Worm (Caenorhabditis elegans) whole organism, L3 larva: ENCODE measurements around the gene K08C7.4.
A peak's percentile ranks its signal among the peaks of the same experiment; 100 is the strongest.
"Not testable (repeated sequence)": the region's sequence is repeated elsewhere in the genome, so short reads cannot be mapped to it uniquely, and the experiment has no call there.

ENCODE experiments used
- R02D3.7 ChIP-seq: fragments of 150-350 bp; optimal IDR thresholded peaks from 2 replicates; lab custom pipeline; 2014; ENCODE audit warnings: missing biosample characterization, missing genetic modification characterization
- ZK546.5 ChIP-seq: sonication (generic microtip); optimal IDR thresholded peaks from 2 replicates; lab custom pipeline; 2017; ENCODE audit warnings: missing biosample characterization, missing genetic modification characterization
- aly-2 ChIP-seq: fragments of 150-350 bp; optimal IDR thresholded peaks from 2 replicates; lab custom pipeline; 2014; ENCODE audit warnings: missing biosample characterization, missing genetic modification characterization
- ceh-28 ChIP-seq: fragments of 150-350 bp; optimal IDR thresholded peaks from 2 replicates; lab custom pipeline; 2014; ENCODE audit warnings: missing biosample characterization, missing genetic modification reagents, missing genetic modification characterization
- daf-12 ChIP-seq: fragments of 150-350 bp; optimal IDR thresholded peaks from 2 replicates; lab custom pipeline; 2014; ENCODE audit warnings: missing biosample characterization, missing genetic modification reagents, missing genetic modification characterization
- egl-27 ChIP-seq: sonication (generic microtip); optimal IDR thresholded peaks from 4 replicates; lab custom pipeline; 2017; ENCODE audit warnings: missing biosample characterization, missing genetic modification reagents, missing genetic modification characterization
- elt-1 ChIP-seq: fragments of 150-350 bp; optimal IDR thresholded peaks from 2 replicates; lab custom pipeline; 2014; ENCODE audit warnings: missing biosample characterization, missing genetic modification characterization
- elt-2 ChIP-seq: sonication (generic microtip); optimal IDR thresholded peaks from 2 replicates; lab custom pipeline; 2016; ENCODE audit warnings: missing genetic modification reagents, mild to moderate bottlenecking, missing genetic modification characterization, missing compliant biosample characterization
- eor-1 ChIP-seq, 2 experiments: fragments of 150-350 bp; optimal IDR thresholded peaks; 2 replicates each; lab custom pipeline; 2014 to 2018; ENCODE audit warnings: missing biosample characterization in 2 of 2, missing genetic modification characterization in 2 of 2
- fkh-10 ChIP-seq: sonication (generic microtip); optimal IDR thresholded peaks from 2 replicates; lab custom pipeline; 2017; ENCODE audit warnings: missing biosample characterization, missing genetic modification reagents, missing genetic modification characterization
- jun-1 ChIP-seq: fragments of 150-350 bp; optimal IDR thresholded peaks from 2 replicates; lab custom pipeline; 2014; ENCODE audit warnings: missing biosample characterization, missing genetic modification reagents, missing genetic modification characterization
- lin-39 ChIP-seq: fragments of 150-350 bp; optimal IDR thresholded peaks from 2 replicates; lab custom pipeline; 2018; ENCODE audit warnings: missing biosample characterization, missing genetic modification reagents, missing genetic modification characterization
- lsy-12 ChIP-seq: sonication (generic microtip); optimal IDR thresholded peaks from 2 replicates; lab custom pipeline; 2016; ENCODE audit warnings: mild to moderate bottlenecking, missing genetic modification characterization, missing compliant biosample characterization
- mdl-1 ChIP-seq: fragments of 150-350 bp; optimal IDR thresholded peaks from 2 replicates; lab custom pipeline; 2014; ENCODE audit warnings: missing biosample characterization, missing genetic modification characterization
- mml-1 ChIP-seq: fragments of 150-350 bp; sonication (generic microtip); optimal IDR thresholded peaks from 3 replicates; lab custom pipeline; 2014; ENCODE audit warnings: missing biosample characterization, missing genetic modification characterization
- nfya-1 ChIP-seq: sonication (generic microtip); optimal IDR thresholded peaks from 2 replicates; lab custom pipeline; 2017; ENCODE audit warnings: missing genetic modification characterization, mild to moderate bottlenecking, missing compliant biosample characterization, antibody characterized with exemption, moderate library complexity; ENCODE audit not compliant: insufficient read depth
- nhr-11 ChIP-seq: fragments of 150-350 bp; optimal IDR thresholded peaks from 2 replicates; lab custom pipeline; 2014; ENCODE audit warnings: missing biosample characterization, missing genetic modification characterization
- nhr-23 ChIP-seq: fragments of 150-350 bp; optimal IDR thresholded peaks from 2 replicates; lab custom pipeline; 2014; ENCODE audit warnings: missing biosample characterization, missing genetic modification reagents, missing genetic modification characterization
- nhr-25 ChIP-seq: sonication (generic microtip); optimal IDR thresholded peaks from 2 replicates; lab custom pipeline; 2017; ENCODE audit warnings: missing biosample characterization, missing genetic modification characterization
- nhr-28 ChIP-seq: fragments of 150-350 bp; optimal IDR thresholded peaks from 2 replicates; lab custom pipeline; 2014; ENCODE audit warnings: missing biosample characterization, missing genetic modification characterization
- nhr-43 ChIP-seq: sonication (generic microtip); optimal IDR thresholded peaks from 2 replicates; lab custom pipeline; 2016; ENCODE audit warnings: mild to moderate bottlenecking, missing genetic modification characterization, missing compliant biosample characterization; ENCODE audit not compliant: poor library complexity, severe bottlenecking
- pha-4 ChIP-seq: fragments of 150-350 bp; optimal IDR thresholded peaks from 2 replicates; lab custom pipeline; 2014; ENCODE audit warnings: missing biosample characterization, missing genetic modification reagents, missing genetic modification characterization
- pqm-1 ChIP-seq: fragments of 150-350 bp; optimal IDR thresholded peaks from 2 replicates; lab custom pipeline; 2017; ENCODE audit warnings: missing biosample characterization, missing genetic modification characterization, inconsistent platforms
- skn-1 ChIP-seq: fragments of 150-350 bp; optimal IDR thresholded peaks from 2 replicates; lab custom pipeline; 2014; ENCODE audit warnings: missing biosample characterization, missing genetic modification characterization
- tbx-2 ChIP-seq: sonication (generic microtip); optimal IDR thresholded peaks from 2 replicates; lab custom pipeline; 2016; ENCODE audit warnings: mild to moderate bottlenecking, missing genetic modification characterization, missing compliant biosample characterization
- unc-39 ChIP-seq: sonication (generic microtip); optimal IDR thresholded peaks from 4 replicates; lab custom pipeline; 2017; ENCODE audit warnings: missing biosample characterization, missing genetic modification characterization
- unc-62 ChIP-seq: fragments of 150-350 bp; sonication (generic microtip); optimal IDR thresholded peaks from 4 replicates; lab custom pipeline; 2014; ENCODE audit warnings: missing biosample characterization, missing genetic modification reagents, missing genetic modification characterization
- zag-1 ChIP-seq: fragments of 150-350 bp; optimal IDR thresholded peaks from 2 replicates; lab custom pipeline; 2014; ENCODE audit warnings: missing biosample characterization, missing genetic modification characterization

Gene K08C7.4

DNA sequence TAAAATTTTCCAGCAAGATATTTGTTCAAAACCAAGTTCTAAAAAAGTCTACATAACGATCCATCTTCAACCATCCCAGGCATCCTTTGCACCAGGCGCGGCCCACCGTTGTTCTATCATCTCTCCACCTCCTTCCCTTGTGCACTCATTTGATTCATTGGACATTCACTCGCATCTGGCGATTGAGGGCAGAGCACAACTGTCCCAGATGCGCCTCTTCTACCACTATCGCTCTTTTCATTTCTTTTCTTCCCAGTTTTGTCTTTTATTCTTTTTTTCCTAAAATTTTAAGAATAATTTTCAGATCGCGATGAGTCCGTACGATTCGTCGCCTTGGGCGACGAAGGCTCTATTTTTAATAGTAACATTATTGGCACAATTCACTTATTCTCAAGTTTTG is 13.8 kb downstream of the K08C7.4 start, which contains the start of gene epi-1:
Gene epi-1, plus strand, starts transcription at position 301 of the 400 bp plus-strand sequence.
- TF ChIP-seq nhr-43 (no peak), mml-1 (tag; lab: Kevin White, UChicago) (no peak), ceh-28 (tag; lab: Kevin White, UChicago) (no peak), skn-1 (tag; lab: Kevin White, UChicago) (no peak), zag-1 (tag; lab: Kevin White, UChicago) (no peak), nhr-28 (tag; lab: Kevin White, UChicago) (no peak), lin-39 (tag; lab: Kevin White, UChicago) (no peak), nhr-11 (no peak), fkh-10 (GFP tag; lab: Kevin White, UChicago) (no peak), aly-2 (tag; lab: Kevin White, UChicago) (no peak), jun-1 (tag; lab: Kevin White, UChicago) (no peak), nhr-25 (no peak)

DNA sequence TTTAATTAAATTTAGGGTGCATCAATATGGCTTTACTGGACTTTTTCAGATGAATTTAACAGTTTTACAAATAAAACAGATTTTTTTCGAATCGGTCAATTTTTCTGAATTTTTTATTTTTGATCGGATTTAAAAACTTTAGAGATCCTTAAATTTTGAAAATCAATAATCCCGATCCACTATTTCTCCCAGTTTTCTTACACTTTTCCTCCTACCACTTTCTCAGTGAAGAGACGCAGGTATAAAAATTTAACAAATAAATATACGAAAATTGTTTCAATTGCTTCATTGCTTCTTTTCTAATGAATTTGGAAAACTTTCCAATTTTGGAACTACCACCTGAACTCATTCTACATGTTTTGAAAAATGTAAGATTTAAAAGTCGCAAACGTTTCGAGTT is 16.1 kb downstream of the K08C7.4 start, which contains the start of gene K08C7.7:
Gene K08C7.7, plus strand, starts transcription at position 301 of the 400 bp plus-strand sequence.
- TF ChIP-seq jun-1 (tag; lab: Kevin White, UChicago) (no peak), aly-2 (tag; lab: Kevin White, UChicago) (no peak), nhr-25 (no peak), nhr-43 (no peak), unc-39 (tag; lab: Kevin White, UChicago) (no peak), nhr-23 (tag; lab: Kevin White, UChicago) (no peak)

DNA sequence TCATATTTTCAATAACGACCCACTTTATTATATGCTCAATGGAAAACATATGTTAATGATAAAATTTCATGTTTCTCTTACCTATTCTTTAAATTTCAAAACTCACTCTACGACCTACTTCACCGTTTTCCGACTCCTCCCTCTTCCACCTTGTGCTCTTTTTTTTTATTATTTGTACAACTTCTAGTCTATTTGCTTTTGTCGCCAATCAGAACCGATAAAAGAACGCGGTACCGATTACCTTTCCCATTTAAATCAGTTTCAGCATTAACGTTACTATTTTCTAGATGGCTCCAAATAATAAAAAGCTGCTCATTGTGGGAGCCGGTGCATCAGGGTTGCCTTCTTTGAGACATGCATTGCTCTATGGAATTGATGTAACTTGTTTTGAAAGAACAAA is 18.5 kb downstream of the K08C7.4 start, which contains the start of gene fmo-1:
Gene fmo-1, plus strand, starts transcription at position 98 of the 400 bp plus-strand sequence.
- TF ChIP-seq ZK546.5 (tag; lab: Kevin White, UChicago) (no peak), egl-27 (no peak), R02D3.7 (no peak), lsy-12 (tag; lab: Kevin White, UChicago) (no peak), unc-62 (GFP tag; lab: Kevin White, UChicago) (no peak), mdl-1 (tag; lab: Kevin White, UChicago) (no peak), pqm-1 (tag; lab: Kevin White, UChicago) (peak; percentile 66), skn-1 (tag; lab: Kevin White, UChicago) (no peak), ceh-28 (tag; lab: Kevin White, UChicago) (no peak), nhr-23 (tag; lab: Kevin White, UChicago) (no peak), tbx-2 (tag; lab: Kevin White, UChicago) (no peak), elt-2 (tag; lab: Kevin White, UChicago) (peak; percentile 57), elt-1 (tag; lab: Kevin White, UChicago) (no peak)
- TF ChIP-seq, all 47 proteins: peak for 2

DNA sequence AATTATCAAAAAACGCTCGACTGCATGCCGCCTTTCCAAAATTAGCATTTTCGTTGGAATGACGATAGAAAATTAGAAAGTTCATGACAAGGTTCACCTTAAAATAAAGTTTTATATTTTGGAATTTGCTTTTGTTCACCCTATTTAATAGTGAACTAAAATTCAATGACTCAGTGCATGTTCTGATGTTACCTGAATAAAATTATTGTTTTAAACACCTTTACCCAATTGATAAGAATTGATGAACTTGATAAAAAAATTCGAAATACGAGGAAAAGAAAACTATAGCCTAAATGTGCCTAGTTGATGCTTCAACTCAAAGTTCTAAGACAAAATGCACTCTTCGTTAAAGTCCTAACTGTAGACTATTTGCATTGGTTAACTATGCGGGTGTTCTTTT is 19.2 kb downstream of the K08C7.4 start:
- TF ChIP-seq egl-27 (no peak), pqm-1 (tag; lab: Kevin White, UChicago) (peak; percentile 51), nfya-1 (no peak)

DNA sequence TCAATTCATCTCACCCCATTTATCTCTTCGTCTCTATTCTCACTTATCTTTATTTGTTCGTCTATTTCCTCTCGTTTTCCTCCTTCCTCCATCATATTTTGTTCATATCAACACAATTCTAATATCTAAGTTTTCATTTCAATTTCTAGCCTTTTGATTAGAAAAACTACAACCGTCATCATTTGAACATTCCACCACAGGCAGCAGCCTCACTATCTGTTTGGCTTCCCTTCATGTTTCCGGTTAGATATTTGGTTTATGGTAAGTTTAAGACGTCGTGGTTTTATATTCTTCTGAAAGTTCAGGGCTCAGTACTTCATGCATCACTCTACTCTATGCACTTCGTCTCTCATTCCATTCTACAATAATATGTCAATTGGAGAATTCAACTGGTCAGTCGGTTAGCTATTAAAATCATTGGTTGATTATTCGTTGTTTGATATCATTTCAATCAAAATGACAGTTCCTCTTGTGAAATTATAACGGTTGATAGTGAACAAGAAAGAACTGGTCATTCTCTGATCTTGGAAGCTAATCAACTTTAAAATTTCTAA is 23.4 kb downstream of the K08C7.4 start, which contains the start of gene K08C7.1:
Gene K08C7.1, plus strand, starts transcription at position 43 of the 554 bp plus-strand sequence.
- no peak for TF ChIP-seq egl-27
- TF ChIP-seq elt-1 (tag; lab: Kevin White, UChicago) = no peak
- peak; percentile 32 for TF ChIP-seq pqm-1 (tag; lab: Kevin White, UChicago)
- TF ChIP-seq daf-12 (tag; lab: Kevin White, UChicago) = no peak
- TF ChIP-seq pha-4 (tag; lab: Kevin White, UChicago) = no peak
- TF ChIP-seq eor-1 (tag; optimal IDR thresholded peaks at IDR 0.05; lab: Kevin White, UChicago) = no peak
- TF ChIP-seq elt-2 (tag; lab: Kevin White, UChicago) = peak; percentile 78
- TF ChIP-seq, all 47 proteins: peak for 2

DNA sequence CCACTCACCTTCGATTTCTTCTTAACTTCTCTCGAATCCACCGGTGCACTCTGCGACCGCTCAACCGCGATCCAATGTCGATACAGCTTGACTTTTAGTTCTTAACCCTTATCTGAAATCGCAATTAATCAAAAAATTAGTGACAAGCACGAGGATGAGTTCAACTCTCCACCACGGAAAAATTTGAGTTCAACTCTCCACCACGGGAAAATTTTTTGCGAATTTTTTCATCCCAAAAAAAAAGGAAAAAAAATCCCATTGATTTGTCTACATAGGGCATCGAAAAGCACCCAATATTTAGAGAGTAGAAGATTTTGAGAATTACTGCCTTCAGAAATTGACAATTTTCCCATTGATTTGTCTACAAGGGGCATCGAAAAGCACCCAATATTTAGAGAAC is 26.2 kb downstream of the K08C7.4 start, which contains the start of gene glb-19:
Gene glb-19, minus strand, starts transcription at position 101 of the 400 bp plus-strand sequence.
- not testable (repeated sequence) for TF ChIP-seq skn-1 (tag; lab: Kevin White, UChicago); elt-1 (tag; lab: Kevin White, UChicago); nhr-11
- TF ChIP-seq, all 47 proteins: peak for 0; not testable (repeated sequence) for 47
